Worm (Caenorhabditis elegans) whole organism, young adult: ENCODE results near the gene cct-6.
A peak's percentile ranks its signal among the peaks of the same experiment; 100 is the strongest.

Source experiments
- B0035.1 ChIP-seq: sonication (generic microtip); optimal IDR thresholded peaks from 2 replicates; lab custom pipeline; 2016; ENCODE audit warnings: missing genetic modification characterization, mild to moderate bottlenecking, missing compliant biosample characterization, missing genotype, missing genetic modification reagents
- C17E4.6 ChIP-seq: fragments of 200-800 bp; sonication (Bioruptor generic); IDR thresholded peaks from 2 replicates; pipeline ENCODE4 v1.3.6; 2022; ENCODE audit warnings: missing genetic modification reagents, missing genetic modification characterization, missing compliant biosample characterization
- F37B4.10 ChIP-seq: fragments of 200-800 bp; sonication (Bioruptor generic); IDR thresholded peaks from 2 replicates; pipeline ENCODE4 v1.3.6; 2022; ENCODE audit warnings: missing genetic modification characterization, missing compliant biosample characterization
- F55B11.4 ChIP-seq: sonication (generic microtip); optimal IDR thresholded peaks from 2 replicates; lab custom pipeline; 2016; ENCODE audit warnings: missing compliant biosample characterization, missing genetic modification characterization, borderline replicate concordance; ENCODE audit not compliant: insufficient read depth
- ZK185.1 ChIP-seq: sonication (generic microtip); optimal IDR thresholded peaks from 2 replicates; lab custom pipeline; 2016; ENCODE audit warnings: mild to moderate bottlenecking, missing genetic modification characterization, missing compliant biosample characterization; ENCODE audit not compliant: poor library complexity, severe bottlenecking
- ama-1 ChIP-seq, 3 experiments: fragments of 150-350 bp in 1 of 3; sonication (generic microtip) in 2 of 3; optimal IDR thresholded peaks; 2 replicates each; lab custom pipeline; 2014 to 2018; ENCODE audit warnings: missing biosample characterization in 2 of 3, missing genetic modification characterization in 2 of 3, missing genetic modification reagents in 2 of 3
- aptf-2 ChIP-seq: fragments of 200-800 bp; sonication (Bioruptor generic); conservative IDR thresholded peaks from 2 replicates; pipeline ENCODE4 v1.3.6; 2022; ENCODE audit warnings: missing genetic modification reagents, missing genetic modification characterization, missing compliant biosample characterization
- bed-1 ChIP-seq: fragments of 200-800 bp; sonication (Bioruptor generic); IDR thresholded peaks from 2 replicates; pipeline ENCODE4 v1.3.6; 2022; ENCODE audit warnings: missing genetic modification reagents, missing genetic modification characterization, missing compliant biosample characterization
- ccch-3 ChIP-seq: fragments of 200-800 bp; sonication (Bioruptor generic); optimal IDR thresholded peaks from 2 replicates; lab custom pipeline; 2018; ENCODE audit warnings: mild to moderate bottlenecking, missing genetic modification characterization, missing compliant biosample characterization
- cebp-1 ChIP-seq, 2 experiments: fragments of 200-800 bp in 1 of 2; sonication (Bioruptor generic) in 1 of 2; sonication (generic microtip) in 1 of 2; IDR thresholded peaks in 1 of 2; optimal IDR thresholded peaks in 1 of 2; 2 replicates each; pipeline versions ENCODE4 v1.3.6 to Lab custom; 2017 to 2022; ENCODE audit warnings: missing compliant biosample characterization in 2 of 2, missing genetic modification characterization in 2 of 2, mild to moderate bottlenecking in 1 of 2, missing genetic modification reagents in 1 of 2, moderate library complexity in 1 of 2
- ceh-58 ChIP-seq: fragments of 200-800 bp; sonication (Bioruptor generic); IDR thresholded peaks from 2 replicates; pipeline ENCODE4 v1.3.6; 2022; ENCODE audit warnings: missing genetic modification characterization, missing compliant biosample characterization
- ceh-79 ChIP-seq: sonication (generic microtip); optimal IDR thresholded peaks from 2 replicates; lab custom pipeline; 2017; ENCODE audit warnings: mild to moderate bottlenecking, missing genetic modification characterization, missing compliant biosample characterization
- dox-1 ChIP-seq: fragments of 200-800 bp; sonication (Bioruptor generic); IDR thresholded peaks from 2 replicates; pipeline ENCODE4 v1.3.6; 2022; ENCODE audit warnings: missing genetic modification reagents, missing genetic modification characterization, missing compliant biosample characterization
- efl-1 ChIP-seq: fragments of 150-350 bp; optimal IDR thresholded peaks from 2 replicates; lab custom pipeline; 2014; ENCODE audit warnings: missing biosample characterization, missing genetic modification reagents, missing genetic modification characterization
- fkh-3 ChIP-seq: sonication (generic microtip); optimal IDR thresholded peaks from 2 replicates; lab custom pipeline; 2016; ENCODE audit warnings: mild to moderate bottlenecking, missing genetic modification characterization, missing compliant biosample characterization
- gei-17 ChIP-seq: fragments of 200-800 bp; sonication (Bioruptor generic); optimal IDR thresholded peaks from 2 replicates; lab custom pipeline; 2018; ENCODE audit warnings: mild to moderate bottlenecking, missing genetic modification characterization, missing compliant biosample characterization
- hmg-1.2 ChIP-seq: fragments of 200-800 bp; sonication (Bioruptor generic); IDR thresholded peaks from 2 replicates; pipeline ENCODE4 v1.3.6; 2022; ENCODE audit warnings: missing genetic modification reagents, missing genetic modification characterization, missing compliant biosample characterization
- hmg-20 ChIP-seq: fragments of 200-800 bp; sonication (Bioruptor generic); IDR thresholded peaks from 2 replicates; pipeline ENCODE4 v1.3.6; 2022; ENCODE audit warnings: missing genetic modification reagents, missing genetic modification characterization, missing compliant biosample characterization
- let-526 ChIP-seq: fragments of 200-800 bp; sonication (Bioruptor generic); IDR thresholded peaks from 2 replicates; pipeline ENCODE4 v1.3.6; 2022; ENCODE audit warnings: missing genetic modification reagents, missing genetic modification characterization, missing compliant biosample characterization
- lin-40 ChIP-seq: sonication (generic microtip); optimal IDR thresholded peaks from 2 replicates; lab custom pipeline; 2016; ENCODE audit warnings: missing genetic modification characterization, mild to moderate bottlenecking, missing compliant biosample characterization, missing genotype, missing genetic modification reagents
- lin-54 ChIP-seq: fragments of 200-800 bp; sonication (Bioruptor generic); optimal IDR thresholded peaks from 2 replicates; lab custom pipeline; 2018; ENCODE audit warnings: mild to moderate bottlenecking, missing genetic modification characterization, missing compliant biosample characterization
- lir-1 ChIP-seq: fragments of 200-800 bp; sonication (Bioruptor generic); conservative IDR thresholded peaks from 2 replicates; pipeline ENCODE4 v1.3.6; 2022; ENCODE audit warnings: missing genetic modification reagents, missing genetic modification characterization, missing compliant biosample characterization
- lsl-1 ChIP-seq: fragments of 200-800 bp; sonication (Bioruptor generic); optimal IDR thresholded peaks from 2 replicates; lab custom pipeline; 2018; ENCODE audit warnings: mild to moderate bottlenecking, missing genetic modification characterization, moderate library complexity, missing compliant biosample characterization
- madf-6 ChIP-seq: fragments of 200-800 bp; sonication (Bioruptor generic); IDR thresholded peaks from 2 replicates; pipeline ENCODE4 v1.3.6; 2022; ENCODE audit warnings: missing genetic modification reagents, missing genetic modification characterization, missing compliant biosample characterization
- madf-8 ChIP-seq: fragments of 200-800 bp; sonication (Bioruptor generic); conservative IDR thresholded peaks from 2 replicates; pipeline ENCODE4 v1.3.6; 2022; ENCODE audit warnings: missing genetic modification reagents, missing genetic modification characterization, missing compliant biosample characterization
- mcd-1 ChIP-seq: fragments of 200-800 bp; sonication (Bioruptor generic); IDR thresholded peaks from 2 replicates; pipeline ENCODE4 v1.3.6; 2022; ENCODE audit warnings: missing genetic modification reagents, missing genetic modification characterization, missing compliant biosample characterization
- nhr-179 ChIP-seq: sonication (generic microtip); optimal IDR thresholded peaks from 2 replicates; lab custom pipeline; 2016; ENCODE audit warnings: mild to moderate bottlenecking, missing genetic modification characterization, missing compliant biosample characterization
- nhr-27 ChIP-seq: fragments of 200-800 bp; sonication (Bioruptor generic); optimal IDR thresholded peaks from 2 replicates; lab custom pipeline; 2018; ENCODE audit warnings: mild to moderate bottlenecking, missing genetic modification characterization, moderate library complexity, missing compliant biosample characterization
- nhr-80 ChIP-seq: sonication (generic microtip); optimal IDR thresholded peaks from 2 replicates; lab custom pipeline; 2016; ENCODE audit warnings: missing genetic modification characterization, missing compliant biosample characterization
- zfh-2 ChIP-seq: fragments of 200-800 bp; sonication (Bioruptor generic); conservative IDR thresholded peaks from 2 replicates; pipeline ENCODE4 v1.3.6; 2022; ENCODE audit warnings: missing genetic modification reagents, missing genetic modification characterization, missing compliant biosample characterization
- ztf-26 ChIP-seq: sonication (generic microtip); optimal IDR thresholded peaks from 2 replicates; lab custom pipeline; 2017; ENCODE audit warnings: missing genetic modification characterization, missing compliant biosample characterization

cct-6 gene

DNA sequence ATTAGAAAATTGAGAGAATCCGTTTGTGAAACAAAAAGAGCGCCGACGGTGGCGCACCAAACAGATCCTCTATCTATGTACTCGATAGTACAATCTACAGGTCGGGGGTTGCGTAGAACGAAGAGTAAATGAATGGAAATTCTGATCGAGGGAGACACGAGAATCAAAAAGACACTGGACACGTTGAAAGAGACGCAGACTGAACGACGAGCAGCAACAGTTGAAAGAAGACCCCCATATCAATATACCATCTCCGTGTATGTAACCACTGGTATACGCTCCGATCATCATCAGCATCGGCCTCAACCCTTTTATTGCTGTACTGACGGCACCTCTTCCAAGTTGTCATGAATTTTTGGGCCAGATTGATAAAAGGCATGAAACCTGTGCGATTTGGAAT is 19.2 kb downstream of the cct-6 start:
- TF ChIP-seq ccch-3 (GFP tag; lab: Kevin White, UChicago) = no peak
- TF ChIP-seq hmg-1.2 = peak; percentile 28; the same call in 1 of the 2 replicates
- no peak for TF ChIP-seq bed-1 (GFP tag; lab: Robert Waterston, UW)
- TF ChIP-seq ama-1 (optimal IDR thresholded peaks at IDR 0.05; lab: Kevin White, UChicago) = no peak
- TF ChIP-seq ama-1 (GFP tag; optimal IDR thresholded peaks at IDR 0.05; lab: Kevin White, UChicago) = no peak
- TF ChIP-seq F37B4.10 (GFP tag; lab: Robert Waterston, UW) = 0 out of 2 replicates have a peak, but pooled peaks have one; percentile 28
- TF ChIP-seq F55B11.4 = no peak
- 0 out of 2 replicates have a peak, but pooled peaks have one; percentile 6 for TF ChIP-seq let-526 (GFP tag; lab: Robert Waterston, UW)

DNA sequence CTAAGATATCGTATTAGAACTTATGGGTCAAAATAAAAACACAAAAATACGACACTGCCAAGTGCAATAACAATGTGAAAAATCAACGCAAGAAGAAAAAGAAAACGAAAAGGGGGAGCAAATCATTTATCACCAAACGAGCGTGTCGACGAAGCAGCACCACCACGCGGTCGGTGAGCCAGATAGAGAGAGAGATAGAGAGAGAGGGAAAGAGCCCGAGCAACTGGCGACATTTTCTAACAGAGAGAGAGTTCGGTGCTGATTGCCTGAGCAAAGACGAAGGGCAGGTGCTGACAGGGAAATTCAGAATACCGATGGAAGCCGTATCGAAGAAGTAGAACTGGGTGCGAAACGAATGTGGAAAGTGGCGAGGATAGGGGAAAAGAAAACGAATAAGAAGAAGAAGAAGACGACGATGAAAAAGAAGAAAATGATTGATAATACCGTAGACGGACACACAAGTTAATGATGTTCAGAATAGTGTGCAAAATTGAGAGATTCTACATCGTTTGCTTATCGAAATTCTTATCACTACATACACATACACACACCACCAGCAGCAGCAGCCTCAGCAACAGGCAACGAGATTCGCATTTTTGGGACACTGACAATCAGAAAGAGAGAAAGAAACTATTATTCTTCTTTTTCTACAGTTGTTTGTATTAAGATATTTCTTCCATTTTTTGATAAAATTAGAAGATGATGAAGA is 20.2 kb downstream of the cct-6 start:
- TF ChIP-seq ztf-26 (peak; percentile 35), dox-1 (GFP tag; lab: Robert Waterston, UW) (0 out of 2 replicates have a peak, but pooled peaks have one; percentile 17), cebp-1 (GFP tag; IDR thresholded peaks at IDR 0.05; lab: Robert Waterston, UW) (no peak), cebp-1 (tag; optimal IDR thresholded peaks at IDR 0.05; lab: Kevin White, UChicago) (peak; percentile 24), B0035.1 (no peak), zfh-2 (GFP tag; lab: Robert Waterston, UW) (peak; percentile 69), nhr-27 (no peak), gei-17 (no peak), lin-54 (GFP tag; lab: Kevin White, UChicago) (peak; percentile 8), nhr-80 (peak; percentile 87), ZK185.1 (tag; lab: Kevin White, UChicago) (peak; percentile 36), hmg-20 (GFP tag; lab: Robert Waterston, UW) (no peak)

DNA sequence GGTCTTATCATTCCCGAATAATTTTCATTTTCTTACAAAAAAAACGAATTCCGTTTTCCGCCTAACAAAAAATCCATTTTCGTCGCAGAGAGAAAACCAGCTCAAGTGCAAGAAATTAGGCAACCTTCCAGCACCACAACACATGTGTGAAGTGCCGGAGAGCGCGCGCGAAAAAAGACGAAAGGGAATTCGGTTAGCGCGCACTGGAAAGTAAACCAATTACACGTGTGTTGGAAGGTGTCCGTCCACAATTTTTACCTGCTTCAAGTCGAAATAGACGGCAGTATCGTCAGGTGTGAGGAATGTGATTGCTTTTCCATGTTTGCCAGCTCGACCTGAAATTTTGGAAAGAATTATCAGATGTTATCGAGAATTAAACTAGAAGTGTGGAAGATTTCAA is 20.8 kb downstream of the cct-6 start:
- TF ChIP-seq madf-8 (GFP tag; lab: Robert Waterston, UW) (peak; percentile 22; the same call in 1 of the 2 replicates), efl-1 (GFP tag; lab: Kevin White, UChicago) (peak; percentile 50), ceh-58 (GFP tag; lab: Robert Waterston, UW) (no peak), ceh-79 (tag; lab: Kevin White, UChicago) (no peak), let-526 (GFP tag; lab: Robert Waterston, UW) (no peak), ZK185.1 (tag; lab: Kevin White, UChicago) (no peak), madf-6 (GFP tag; lab: Robert Waterston, UW) (peak; percentile 42; the same call in 1 of the 2 replicates), aptf-2 (GFP tag; lab: Robert Waterston, UW) (no peak), lin-40 (tag; lab: Kevin White, UChicago) (no peak), mcd-1 (no peak), lir-1 (GFP tag; lab: Robert Waterston, UW) (no peak), fkh-3 (tag; lab: Kevin White, UChicago) (no peak), ztf-26 (no peak), C17E4.6 (GFP tag; lab: Robert Waterston, UW) (no peak), nhr-179 (tag; lab: Kevin White, UChicago) (no peak)
- TF ChIP-seq, all 124 proteins: peak for 3

DNA sequence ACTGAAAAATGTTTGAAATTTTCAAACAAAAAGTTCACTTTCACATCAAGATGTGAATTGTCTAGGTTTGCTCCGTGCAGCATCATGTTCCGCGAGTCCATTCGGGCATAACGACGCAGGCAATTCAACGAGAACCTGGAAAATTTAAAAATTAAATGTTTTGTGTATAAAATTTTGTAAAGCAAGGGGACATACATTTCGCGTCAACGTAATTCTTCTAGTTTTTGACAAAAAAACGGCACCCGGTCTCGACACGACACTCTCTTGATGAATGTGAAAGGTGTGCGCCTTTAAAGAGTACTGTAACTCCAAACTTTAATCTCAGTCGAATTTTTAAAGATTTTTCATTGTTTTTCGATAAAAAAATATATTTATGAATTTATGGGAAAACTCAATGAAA is 21.4 kb downstream of the cct-6 start, which contains the start of gene R12B2.6:
Gene R12B2.6 (minus strand): TSS at position 101 of the 400 bp plus-strand sequence.
- no peak for TF ChIP-seq dox-1 (GFP tag; lab: Robert Waterston, UW)
- peak; percentile 52 for TF ChIP-seq lsl-1 (GFP tag; lab: Kevin White, UChicago)
- TF ChIP-seq, all 124 proteins: peak for 1
